Fruit fly (Drosophila melanogaster) whole organism, embryonic: Measurements from ENCODE around the gene CG16984.

Experiments used
- B-H1 ChIP-seq: fragments of 200-800 bp; sonication (Bioruptor generic); IDR thresholded peaks from 3 replicates; pipeline ENCODE4 v1.3.6; 2022; ENCODE audit warnings: missing biosample characterization, missing genetic modification characterization
- CG11093 ChIP-seq: fragments of 200-800 bp; sonication (Bioruptor generic); IDR thresholded peaks from 3 replicates; pipeline ENCODE4 v1.3.6; 2022; ENCODE audit warnings: missing biosample characterization, missing genetic modification characterization
- CG13123 ChIP-seq: fragments of 200-800 bp; sonication (Bioruptor generic); optimal IDR thresholded peaks from 2 replicates; lab custom pipeline; 2016; ENCODE audit warnings: missing biosample characterization, missing genetic modification characterization
- CG14050 ChIP-seq: fragments of 200-800 bp; sonication (Bioruptor generic); IDR thresholded peaks from 3 replicates; pipeline ENCODE4 v1.3.6; 2022; ENCODE audit warnings: missing biosample characterization, missing genetic modification characterization
- CG15269 ChIP-seq: fragments of 200-800 bp; sonication (Bioruptor generic); optimal IDR thresholded peaks from 2 replicates; lab custom pipeline; 2018; ENCODE audit warnings: missing biosample characterization, mild to moderate bottlenecking, missing genetic modification characterization, moderate library complexity
- CG1603 ChIP-seq: fragments of 200-800 bp; sonication (Bioruptor generic); optimal IDR thresholded peaks from 2 replicates; lab custom pipeline; 2019; ENCODE audit warnings: missing biosample characterization, mild to moderate bottlenecking, missing genetic modification characterization, moderate library complexity
- CG2875 ChIP-seq: fragments of 200-800 bp; sonication (Bioruptor generic); optimal IDR thresholded peaks from 2 replicates; lab custom pipeline; 2017; ENCODE audit warnings: missing biosample characterization, mild to moderate bottlenecking, missing genetic modification characterization, missing genetic modification reagents
- CG30431 ChIP-seq: fragments of 200-800 bp; sonication (Bioruptor generic); optimal IDR thresholded peaks from 2 replicates; lab custom pipeline; 2017; ENCODE audit warnings: missing biosample characterization, missing genetic modification characterization
- CG31365 ChIP-seq: fragments of 200-800 bp; sonication (Bioruptor generic); optimal IDR thresholded peaks from 2 replicates; lab custom pipeline; 2018; ENCODE audit warnings: missing biosample characterization, mild to moderate bottlenecking, missing genetic modification characterization
- CG33213 ChIP-seq: fragments of 200-800 bp; sonication (Bioruptor generic); optimal IDR thresholded peaks from 3 replicates; lab custom pipeline; 2016; ENCODE audit warnings: missing biosample characterization, missing genetic modification characterization
- CG3407 ChIP-seq: fragments of 200-800 bp; sonication (Bioruptor generic); optimal IDR thresholded peaks from 2 replicates; lab custom pipeline; 2018; ENCODE audit warnings: missing biosample characterization, mild to moderate bottlenecking, missing genetic modification characterization
- CG4360 ChIP-seq: fragments of 200-800 bp; sonication (Bioruptor generic); IDR thresholded peaks from 2 replicates; pipeline ENCODE4 v1.3.6; 2022; ENCODE audit warnings: missing biosample characterization, missing genetic modification characterization
- CG7372 ChIP-seq: fragments of 200-800 bp; sonication (Bioruptor generic); IDR thresholded peaks from 2 replicates; pipeline ENCODE4 v1.3.6; 2022; ENCODE audit warnings: missing biosample characterization, missing genetic modification characterization
- CG7839 ChIP-seq: fragments of 200-800 bp; sonication (Bioruptor generic); optimal IDR thresholded peaks from 3 replicates; lab custom pipeline; 2018; ENCODE audit warnings: missing biosample characterization, mild to moderate bottlenecking, missing genetic modification characterization, moderate library complexity
- CG8281 ChIP-seq: fragments of 200-800 bp; sonication (Bioruptor generic); optimal IDR thresholded peaks from 2 replicates; lab custom pipeline; 2018; ENCODE audit warnings: missing biosample characterization, mild to moderate bottlenecking, missing genetic modification characterization, moderate library complexity
- Dll ChIP-seq: fragments of 200-800 bp; sonication (Bioruptor generic); IDR thresholded peaks from 4 replicates; pipeline ENCODE4 v1.3.6; 2022; ENCODE audit warnings: missing biosample characterization, missing genetic modification characterization; ENCODE audit not compliant: partially characterized antibody
- Fer1 ChIP-seq: fragments of 200-800 bp; sonication (Bioruptor generic); optimal IDR thresholded peaks from 2 replicates; lab custom pipeline; 2017; ENCODE audit warnings: missing biosample characterization, mild to moderate bottlenecking, missing genetic modification characterization
- Gug ChIP-seq: fragments of 200-800 bp; sonication (Bioruptor generic); IDR thresholded peaks from 4 replicates; pipeline ENCODE4 v1.3.6; 2022; ENCODE audit warnings: missing biosample characterization, missing genetic modification characterization
- HLH3B ChIP-seq: fragments of 200-800 bp; sonication (Bioruptor generic); IDR thresholded peaks from 2 replicates; pipeline ENCODE4 v1.3.6; 2022; ENCODE audit warnings: missing biosample characterization, missing genetic modification characterization
- Hmr ChIP-seq: fragments of 200-800 bp; sonication (Bioruptor generic); optimal IDR thresholded peaks from 3 replicates; lab custom pipeline; 2017; ENCODE audit warnings: mild to moderate bottlenecking, missing biosample characterization, missing genetic modification reagents, missing genetic modification characterization
- Hr39 ChIP-seq: fragments of >200 bp; optimal IDR thresholded peaks from 2 replicates; lab custom pipeline; 2017
- Lim3 ChIP-seq: fragments of 200-800 bp; sonication (Bioruptor generic); IDR thresholded peaks from 2 replicates; pipeline ENCODE4 v1.3.6; 2022; ENCODE audit warnings: missing biosample characterization, missing genetic modification characterization
- Lpt ChIP-seq: fragments of >200 bp; optimal IDR thresholded peaks from 2 replicates; lab custom pipeline; 2018; ENCODE audit warnings: missing biosample characterization, missing genetic modification characterization
- MESR4 ChIP-seq: fragments of 200-800 bp; sonication (Bioruptor generic); optimal IDR thresholded peaks from 2 replicates; lab custom pipeline; 2018; ENCODE audit warnings: missing biosample characterization, mild to moderate bottlenecking, missing genetic modification characterization, moderate library complexity
- Nf-YC ChIP-seq: fragments of 200-800 bp; optimal IDR thresholded peaks from 3 replicates; lab custom pipeline; 2019; ENCODE audit warnings: missing biosample characterization, mild to moderate bottlenecking, missing genetic modification characterization, moderate library complexity
- Xrp1 ChIP-seq: fragments of 200-800 bp; sonication (Bioruptor generic); IDR thresholded peaks from 2 replicates; pipeline ENCODE4 v1.3.6; 2022; ENCODE audit warnings: missing biosample characterization, missing genetic modification characterization
- al ChIP-seq: fragments of 200-800 bp; sonication (Bioruptor generic); IDR thresholded peaks from 2 replicates; pipeline ENCODE4 v1.3.6; 2022; ENCODE audit warnings: missing biosample characterization, missing genetic modification characterization
- amos ChIP-seq: fragments of 200-800 bp; sonication (Bioruptor generic); IDR thresholded peaks from 2 replicates; pipeline ENCODE4 v1.3.6; 2022; ENCODE audit warnings: missing biosample characterization, missing genetic modification characterization; ENCODE audit not compliant: partially characterized antibody
- bigmax ChIP-seq: fragments of 200-800 bp; sonication (Bioruptor generic); optimal IDR thresholded peaks from 2 replicates; lab custom pipeline; 2018; ENCODE audit warnings: missing biosample characterization, mild to moderate bottlenecking, missing genetic modification characterization
- chn ChIP-seq: fragments of 200-800 bp; sonication (Bioruptor generic); optimal IDR thresholded peaks from 2 replicates; lab custom pipeline; 2016; ENCODE audit warnings: missing biosample characterization, missing genetic modification characterization
- corto ChIP-seq: fragments of 200-800 bp; sonication (Bioruptor generic); optimal IDR thresholded peaks from 2 replicates; lab custom pipeline; 2016; ENCODE audit warnings: missing biosample characterization, mild to moderate bottlenecking, missing genetic modification characterization, moderate library complexity
- crol ChIP-seq: fragments of 200-800 bp; sonication (Bioruptor generic); IDR thresholded peaks from 2 replicates; pipeline ENCODE4 v1.3.6; 2022; ENCODE audit warnings: missing biosample characterization, missing genetic modification characterization
- emc ChIP-seq: fragments of 200-800 bp; sonication (Bioruptor generic); optimal IDR thresholded peaks from 2 replicates; lab custom pipeline; 2016; ENCODE audit warnings: missing biosample characterization, missing genetic modification characterization
- fd3F ChIP-seq: fragments of 200-800 bp; sonication (Bioruptor generic); optimal IDR thresholded peaks from 2 replicates; lab custom pipeline; 2018; ENCODE audit warnings: missing biosample characterization, mild to moderate bottlenecking, missing genetic modification characterization, moderate library complexity
- hkb ChIP-seq, 2 experiments: fragments of 200-800 bp in 1 of 2; fragments of >200 bp in 1 of 2; sonication (Bioruptor generic) in 1 of 2; IDR thresholded peaks in 1 of 2; optimal IDR thresholded peaks in 1 of 2; 2 replicates each; pipeline versions ENCODE4 v1.3.6 to Lab custom; 2017 to 2022; ENCODE audit warnings: missing biosample characterization in 1 of 2, missing genetic modification characterization in 1 of 2
- ken ChIP-seq: fragments of 200-800 bp; sonication (Bioruptor generic); IDR thresholded peaks from 3 replicates; pipeline ENCODE4 v1.3.6; 2022; ENCODE audit warnings: missing biosample characterization, missing genetic modification characterization
- mirr ChIP-seq: fragments of 200-800 bp; sonication (Bioruptor generic); optimal IDR thresholded peaks from 3 replicates; lab custom pipeline; 2018; ENCODE audit warnings: missing biosample characterization, mild to moderate bottlenecking, missing genetic modification characterization
- odd ChIP-seq: fragments of 200-800 bp; sonication (Bioruptor generic); optimal IDR thresholded peaks from 2 replicates; lab custom pipeline; 2017; ENCODE audit warnings: missing biosample characterization, mild to moderate bottlenecking, missing genetic modification characterization
- p53 ChIP-seq: fragments of 200-800 bp; sonication (Bioruptor generic); optimal IDR thresholded peaks from 2 replicates; lab custom pipeline; 2016; ENCODE audit warnings: missing biosample characterization, missing genetic modification characterization
- shn ChIP-seq: fragments of 200-800 bp; sonication (Bioruptor generic); optimal IDR thresholded peaks from 3 replicates; lab custom pipeline; 2016; ENCODE audit warnings: missing biosample characterization, missing genetic modification characterization
- slou ChIP-seq: fragments of 200-800 bp; sonication (Bioruptor generic); optimal IDR thresholded peaks from 3 replicates; lab custom pipeline; 2016; ENCODE audit warnings: missing biosample characterization, missing genetic modification characterization
- slp2 ChIP-seq: fragments of 200-800 bp; sonication (Bioruptor generic); optimal IDR thresholded peaks from 2 replicates; lab custom pipeline; 2016; ENCODE audit warnings: missing biosample characterization, missing genetic modification characterization
- sqz ChIP-seq: fragments of 200-800 bp; sonication (Bioruptor generic); optimal IDR thresholded peaks from 3 replicates; lab custom pipeline; 2018; ENCODE audit warnings: missing biosample characterization, mild to moderate bottlenecking, missing genetic modification characterization
- ssp ChIP-seq: fragments of 200-800 bp; sonication (Bioruptor generic); IDR thresholded peaks from 2 replicates; pipeline ENCODE4 v1.3.6; 2022; ENCODE audit warnings: missing biosample characterization, missing genetic modification characterization
- stc ChIP-seq: fragments of 200-800 bp; sonication (Bioruptor generic); IDR thresholded peaks from 2 replicates; pipeline ENCODE4 v1.3.6; 2022; ENCODE audit warnings: missing biosample characterization, missing genetic modification characterization
- tap ChIP-seq: fragments of 200-800 bp; optimal IDR thresholded peaks from 3 replicates; lab custom pipeline; 2019; ENCODE audit warnings: missing biosample characterization, mild to moderate bottlenecking, missing genetic modification characterization, moderate library complexity
- tll ChIP-seq, 2 experiments: fragments of 200-800 bp in 1 of 2; fragments of >200 bp in 1 of 2; sonication (Bioruptor generic) in 1 of 2; optimal IDR thresholded peaks; 2 replicates each; lab custom pipeline; 2017 to 2019; ENCODE audit warnings: missing biosample characterization in 2 of 2, missing genetic modification characterization in 2 of 2, mild to moderate bottlenecking in 1 of 2, moderate library complexity in 1 of 2
- tna ChIP-seq: fragments of 200-800 bp; sonication (Bioruptor generic); IDR thresholded peaks from 2 replicates; pipeline ENCODE4 v1.3.6; 2022; ENCODE audit warnings: missing biosample characterization, missing genetic modification characterization; ENCODE audit not compliant: partially characterized antibody
- tx ChIP-seq: fragments of 200-800 bp; sonication (Bioruptor generic); optimal IDR thresholded peaks from 2 replicates; lab custom pipeline; 2016; ENCODE audit warnings: missing biosample characterization, missing genetic modification characterization
- wor ChIP-seq: fragments of 200-800 bp; sonication (Bioruptor generic); IDR thresholded peaks from 2 replicates; pipeline ENCODE4 v1.3.6; 2022; ENCODE audit warnings: missing biosample characterization, missing genetic modification characterization
- yki ChIP-seq: fragments of >200 bp; optimal IDR thresholded peaks from 3 replicates; lab custom pipeline; 2018
- zen ChIP-seq: fragments of 200-800 bp; sonication (Bioruptor generic); optimal IDR thresholded peaks from 3 replicates; lab custom pipeline; 2018; ENCODE audit warnings: missing biosample characterization, mild to moderate bottlenecking, missing genetic modification characterization, moderate library complexity

CG16984 gene

DNA sequence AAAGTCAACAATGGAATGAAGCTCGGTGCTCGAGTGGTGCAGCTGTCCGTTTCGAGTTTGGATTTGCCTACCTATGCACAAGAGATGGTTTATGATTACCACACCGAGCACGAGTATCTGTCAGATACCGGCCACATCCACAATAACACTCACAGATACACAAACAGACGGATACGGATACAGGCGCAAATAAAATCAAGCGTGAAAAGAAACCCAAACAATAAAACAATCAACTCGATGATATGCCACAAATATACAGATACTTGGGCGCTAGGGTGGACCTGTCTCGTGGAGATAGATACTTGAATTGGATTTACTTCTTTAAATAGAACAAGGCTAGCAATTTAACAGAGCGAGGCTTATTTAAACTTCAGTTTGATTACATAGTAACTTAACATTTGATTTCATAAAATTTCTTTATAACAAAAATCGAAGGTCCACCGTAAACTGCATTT lies 25.3 kb upstream of the CG16984 start (continued):
- TF ChIP-seq slp2 (GFP tag; lab: Kevin White, UChicago), result peak; percentile 26
- TF ChIP-seq corto, result no peak
- no peak for TF ChIP-seq CG30431 (GFP tag; lab: Kevin White, UChicago)
- TF ChIP-seq CG11093, result no peak
- TF ChIP-seq Gug, result no peak
- TF ChIP-seq CG8281, result no peak
- no peak for TF ChIP-seq zen (tag; lab: Kevin White, UChicago)
- no peak for TF ChIP-seq CG15269 (tag; lab: Kevin White, UChicago)
- TF ChIP-seq al (GFP tag; lab: Robert Waterston, UW), result no peak
- no peak for TF ChIP-seq Lim3 (GFP tag; lab: Robert Waterston, UW)
- peak; percentile 29 for TF ChIP-seq Hmr
- TF ChIP-seq CG4360 (GFP tag; lab: Robert Waterston, UW), result no peak
- TF ChIP-seq MESR4 (GFP tag; lab: Kevin White, UChicago), result no peak
- no peak for TF ChIP-seq tx (GFP tag; lab: Kevin White, UChicago)
- no peak for TF ChIP-seq shn
- TF ChIP-seq CG1603, result peak; percentile 58
- no peak for TF ChIP-seq Hr39
- no peak for TF ChIP-seq hkb (optimal IDR thresholded peaks at IDR 0.05; lab: Kevin White, UChicago)
- peak; percentile 78 for TF ChIP-seq hkb (GFP tag; IDR thresholded peaks at IDR 0.05; lab: Robert Waterston, UW)
- no peak for TF ChIP-seq slou (GFP tag; lab: Kevin White, UChicago)
- TF ChIP-seq fd3F (GFP tag; lab: Kevin White, UChicago), result no peak
- no peak for TF ChIP-seq CG31365 (tag; lab: Kevin White, UChicago)
- TF ChIP-seq Lpt, result no peak
- TF ChIP-seq CG14050 (GFP tag; lab: Robert Waterston, UW), result peak; percentile 23; the same call in 1 of the 3 replicates
- TF ChIP-seq tll (GFP tag; optimal IDR thresholded peaks at IDR 0.05; lab: Kevin White, UChicago), result no peak
- peak; percentile 52 for TF ChIP-seq odd
- no peak for TF ChIP-seq CG7372 (GFP tag; lab: Robert Waterston, UW)
- TF ChIP-seq Xrp1 (GFP tag; lab: Robert Waterston, UW), result peak; percentile 65
- no peak for TF ChIP-seq CG33213 (GFP tag; lab: Kevin White, UChicago)
- no peak for TF ChIP-seq yki
- no peak for TF ChIP-seq CG7839
- TF ChIP-seq ken (GFP tag; lab: Robert Waterston, UW), result no peak
- no peak for TF ChIP-seq CG2875 (GFP tag; lab: Kevin White, UChicago)
- TF ChIP-seq HLH3B (GFP tag; lab: Robert Waterston, UW), result peak; percentile 52; the same call in 1 of the 2 replicates
- peak; percentile 49 for TF ChIP-seq stc (GFP tag; lab: Robert Waterston, UW)
- peak; percentile 52 for TF ChIP-seq mirr (GFP tag; lab: Kevin White, UChicago)
- TF ChIP-seq bigmax (GFP tag; lab: Kevin White, UChicago), result no peak
- no peak for TF ChIP-seq p53 (GFP tag; lab: Kevin White, UChicago)
- no peak for TF ChIP-seq tna
- no peak for TF ChIP-seq Dll
- TF ChIP-seq emc (GFP tag; lab: Kevin White, UChicago), result no peak
- no peak for TF ChIP-seq wor (GFP tag; lab: Robert Waterston, UW)
- no peak for TF ChIP-seq sqz (GFP tag; lab: Kevin White, UChicago)
- no peak for TF ChIP-seq amos (GFP tag; lab: Robert Waterston, UW)
- no peak for TF ChIP-seq ssp (GFP tag; lab: Robert Waterston, UW)
- TF ChIP-seq tap (tag; lab: Kevin White, UChicago), result peak; percentile 58
- TF ChIP-seq Nf-YC (tag; lab: Kevin White, UChicago), result no peak
- TF ChIP-seq crol (GFP tag; lab: Robert Waterston, UW), result no peak
- TF ChIP-seq B-H1 (GFP tag; lab: Robert Waterston, UW), result peak; percentile 42; the same call in 2 of the 3 replicates
- no peak for TF ChIP-seq CG13123
- TF ChIP-seq Fer1, result peak; percentile 33
- TF ChIP-seq CG3407 (GFP tag; lab: Kevin White, UChicago), result no peak
- TF ChIP-seq chn (GFP tag; lab: Kevin White, UChicago), result no peak
